Worm (Caenorhabditis elegans): ENCODE results near the gene faah-5.

The faah-5 gene

ce11 chrIII:11908660-11909059 lies 17.4 kb upstream of the faah-5 start, which contains the start of gene fbxb-24:
fbxb-24 (plus strand) TSS chrIII:11908960.
- TF ChIP-seq M03D4.4 (tag; optimal IDR thresholded peaks at IDR 0.05) = no peak

ce11 chrIII:11907177-11907576 lies 15.9 kb upstream of the faah-5 start, which contains the start of gene sdz-33:
sdz-33 (plus strand) TSS chrIII:11907477.
- no peak for TF ChIP-seq hlh-1 (tag; optimal IDR thresholded peaks at IDR 0.05)
- no peak for TF ChIP-seq nhr-28 (tag; optimal IDR thresholded peaks at IDR 0.05)
- TF ChIP-seq unc-120 (tag; optimal IDR thresholded peaks at IDR 0.05; ENCODE audit: poor library complexity, severe bottlenecking) = no peak
- TF ChIP-seq lin-32 (GFP tag; optimal IDR thresholded peaks at IDR 0.05) = no peak
- no peak for TF ChIP-seq tbx-8 (GFP tag; optimal IDR thresholded peaks at IDR 0.05)
- no peak for TF ChIP-seq elt-1 (tag; optimal IDR thresholded peaks at IDR 0.05; ENCODE audit: borderline replicate concordance, insufficient read depth)
- no peak for TF ChIP-seq nhr-12 (tag; optimal IDR thresholded peaks at IDR 0.05)
- TF ChIP-seq zip-8 (tag; optimal IDR thresholded peaks at IDR 0.05) = no peak
- TF ChIP-seq lin-13 (tag; optimal IDR thresholded peaks at IDR 0.05) = no peak
- TF ChIP-seq ham-2 (GFP tag; optimal IDR thresholded peaks at IDR 0.05) = no peak
- TF ChIP-seq flh-1 (GFP tag; optimal IDR thresholded peaks at IDR 0.05) = no peak
- TF ChIP-seq nhr-2 (tag; optimal IDR thresholded peaks at IDR 0.05) = no peak
- no peak for TF ChIP-seq bed-3 (GFP tag; optimal IDR thresholded peaks at IDR 0.05)

- TF ChIP-seq blmp-1 (tag; optimal IDR thresholded peaks at IDR 0.05) = no peak
- no peak for TF ChIP-seq hlh-1 (tag; optimal IDR thresholded peaks at IDR 0.05)
- TF ChIP-seq cnd-1 (tag; optimal IDR thresholded peaks at IDR 0.05) = no peak
- TF ChIP-seq lin-32 (GFP tag; optimal IDR thresholded peaks at IDR 0.05) = no peak
- no peak for TF ChIP-seq pha-4 (tag; optimal IDR thresholded peaks at IDR 0.05)
- TF ChIP-seq nhr-2 (tag; optimal IDR thresholded peaks at IDR 0.05) = no peak
- TF ChIP-seq nhr-76 (tag; optimal IDR thresholded peaks at IDR 0.05) = no peak
- no peak for TF ChIP-seq flh-1 (GFP tag; optimal IDR thresholded peaks at IDR 0.05)
- no peak for TF ChIP-seq M03D4.4 (tag; optimal IDR thresholded peaks at IDR 0.05)
Measured at ce11 chrIII:11902782-11903181, 11.5 kb upstream of the faah-5 start.

ce11 chrIII:11900022-11900421 lies 8.8 kb upstream of the faah-5 start:
- TF ChIP-seq flh-1 (GFP tag; optimal IDR thresholded peaks at IDR 0.05) (no peak), zip-8 (tag; optimal IDR thresholded peaks at IDR 0.05) (no peak), sptf-1 (tag; optimal IDR thresholded peaks at IDR 0.05) (no peak), elt-3 (tag; optimal IDR thresholded peaks at IDR 0.05) (no peak), unc-39 (tag; optimal IDR thresholded peaks at IDR 0.05) (no peak), snpc-4 (tag; optimal IDR thresholded peaks at IDR 0.05) (no peak), lin-32 (GFP tag; optimal IDR thresholded peaks at IDR 0.05) (no peak), unc-62 (GFP tag; optimal IDR thresholded peaks at IDR 0.05) (no peak), ces-1 (GFP tag; optimal IDR thresholded peaks at IDR 0.05) (no peak), nhr-76 (tag; optimal IDR thresholded peaks at IDR 0.05) (no peak), lin-13 (tag; optimal IDR thresholded peaks at IDR 0.05) (no peak), nhr-2 (tag; optimal IDR thresholded peaks at IDR 0.05) (no peak), mep-1 (tag; optimal IDR thresholded peaks at IDR 0.05) (no peak), drap-1 (GFP tag; optimal IDR thresholded peaks at IDR 0.05) (no peak), ham-2 (GFP tag; optimal IDR thresholded peaks at IDR 0.05) (no peak), cnd-1 (tag; optimal IDR thresholded peaks at IDR 0.05) (no peak), ceh-43 (GFP tag; optimal IDR thresholded peaks at IDR 0.05) (no peak), nhr-237 (tag; optimal IDR thresholded peaks at IDR 0.05) (no peak)

ce11 chrIII:11898169-11898568 lies 6.9 kb upstream of the faah-5 start, which contains the start of gene tsen-2:
tsen-2 (minus strand) TSS chrIII:11898269.
- TF ChIP-seq ces-1 (GFP tag; optimal IDR thresholded peaks at IDR 0.05) (no peak), M03D4.4 (tag; optimal IDR thresholded peaks at IDR 0.05) (no peak), ceh-83 (GFP tag; optimal IDR thresholded peaks at IDR 0.05) (no peak), sptf-1 (tag; optimal IDR thresholded peaks at IDR 0.05) (no peak), ceh-39 (tag; optimal IDR thresholded peaks at IDR 0.05) (no peak), mep-1 (tag; optimal IDR thresholded peaks at IDR 0.05) (no peak), ztf-11 (tag; optimal IDR thresholded peaks at IDR 0.05) (no peak), mls-2 (tag; optimal IDR thresholded peaks at IDR 0.05) (no peak), sem-2 (GFP tag; optimal IDR thresholded peaks at IDR 0.05) (no peak), flh-1 (GFP tag; optimal IDR thresholded peaks at IDR 0.05) (no peak), elt-1 (tag; optimal IDR thresholded peaks at IDR 0.05; ENCODE audit: borderline replicate concordance, insufficient read depth) (no peak)

Data from whole organism, mixed stage, embryonic.